Fruit fly (Drosophila melanogaster): Measurements from ENCODE around the gene CG9331.

Gene CG9331

DNA sequence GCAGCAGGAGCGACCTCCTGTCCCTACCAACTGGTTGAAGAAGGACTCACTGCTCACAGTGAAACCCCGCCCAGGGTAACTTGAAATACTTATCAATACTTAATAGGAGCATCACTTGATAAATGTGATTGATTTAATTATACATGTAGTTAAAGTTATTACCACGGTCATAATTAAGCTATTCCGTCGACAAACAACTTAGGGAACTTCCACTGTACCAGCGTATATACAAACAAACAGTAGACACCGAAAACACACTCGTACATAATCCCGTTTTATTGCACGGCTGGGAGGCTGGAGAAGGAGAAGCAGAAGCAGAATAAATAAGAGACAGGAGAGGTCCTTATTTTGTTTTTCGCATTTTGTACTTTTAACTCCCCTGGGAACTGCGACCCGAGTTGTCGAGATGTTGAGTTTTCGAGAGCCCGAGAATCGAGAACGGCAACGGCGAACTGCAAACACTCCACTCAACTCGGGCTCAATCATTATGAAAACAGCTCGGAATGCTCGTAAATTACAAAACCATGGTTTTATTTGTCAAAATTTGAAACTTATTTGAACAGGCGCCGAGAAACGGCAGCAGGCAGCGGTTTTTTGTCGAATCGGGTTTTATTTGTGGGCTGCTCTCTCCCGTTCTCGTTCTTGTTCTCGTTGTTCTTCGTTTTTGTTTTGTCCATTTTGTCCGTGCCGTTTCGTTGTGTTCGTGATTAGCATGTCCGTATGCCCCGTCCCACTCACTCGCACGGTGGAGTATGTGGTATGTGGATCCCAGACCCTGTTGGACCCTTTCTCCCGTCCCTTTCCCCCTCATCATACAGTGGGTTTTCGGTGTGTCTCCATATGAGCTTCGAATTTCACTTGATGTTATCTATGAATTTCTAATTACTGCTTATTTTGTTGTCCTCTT, 22.4 kb upstream of the CG9331 start (continued):
- TF ChIP-seq CG7745 (tag; optimal IDR thresholded peaks at IDR 0.05) (no peak), jing (GFP tag; optimal IDR thresholded peaks at IDR 0.05) (peak; percentile 61), sna (GFP tag; IDR thresholded peaks at IDR 0.05; ENCODE audit: partially characterized antibody) (no peak), peb (GFP tag; IDR thresholded peaks at IDR 0.05) (0 out of 2 replicates have a peak, but pooled peaks have one; percentile 18), cato (GFP tag; optimal IDR thresholded peaks at IDR 0.05; ENCODE audit: borderline replicate concordance) (no peak), CG3065 (GFP tag; optimal IDR thresholded peaks at IDR 0.05) (no peak), fd102C (GFP tag; optimal IDR thresholded peaks at IDR 0.05) (peak; percentile 45), Ptx1 (GFP tag; IDR thresholded peaks at IDR 0.05) (peak; percentile 73), sc (optimal IDR thresholded peaks at IDR 0.05) (no peak), sc (GFP tag; optimal IDR thresholded peaks at IDR 0.05) (no peak), Fer3 (tag; optimal IDR thresholded peaks at IDR 0.05) (peak; percentile 82), CG4424 (GFP tag; optimal IDR thresholded peaks at IDR 0.05) (peak; percentile 64), Atf6 (GFP tag; IDR thresholded peaks at IDR 0.05) (peak; percentile 83), CG14050 (GFP tag; IDR thresholded peaks at IDR 0.05) (peak; percentile 63), jigr1 (GFP tag; IDR thresholded peaks at IDR 0.05) (no peak), CG34224 (GFP tag; IDR thresholded peaks at IDR 0.05; ENCODE audit: partially characterized antibody) (peak; percentile 8; the same call in 1 of the 3 replicates), ssp (GFP tag; IDR thresholded peaks at IDR 0.05) (peak; percentile 58; the same call in 1 of the 2 replicates), CG12155 (GFP tag; optimal IDR thresholded peaks at IDR 0.05) (peak; percentile 78), luna (GFP tag; optimal IDR thresholded peaks at IDR 0.05) (peak; percentile 62), ara (GFP tag; IDR thresholded peaks at IDR 0.05) (peak; percentile 73), Six4 (GFP tag; optimal IDR thresholded peaks at IDR 0.05) (peak; percentile 46), nmo (GFP tag; optimal IDR thresholded peaks at IDR 0.05) (peak; percentile 67), MTF-1 (GFP tag; optimal IDR thresholded peaks at IDR 0.05; ENCODE audit: borderline replicate concordance) (peak; percentile 24), CTCF (GFP tag; optimal IDR thresholded peaks at IDR 0.05) (no peak), amos (GFP tag; IDR thresholded peaks at IDR 0.05; ENCODE audit: partially characterized antibody) (no peak), CG10267 (tag; optimal IDR thresholded peaks at IDR 0.05) (peak; percentile 60), lola (GFP tag; optimal IDR thresholded peaks at IDR 0.05) (peak in 1 of 3 experiments; percentile 59), Poxn (GFP tag; IDR thresholded peaks at IDR 0.05) (peak; percentile 65), CG2889 (GFP tag; IDR thresholded peaks at IDR 0.05) (peak; percentile 64; the same call in 2 of the 3 replicates), fd96Cb (tag; optimal IDR thresholded peaks at IDR 0.05) (peak; percentile 25), Ada2b (GFP tag; IDR thresholded peaks at IDR 0.05) (peak; percentile 72), CG4707 (GFP tag; optimal IDR thresholded peaks at IDR 0.05) (peak; percentile 13), Optix (GFP tag; IDR thresholded peaks at IDR 0.05) (peak; percentile 68), Sry-β (GFP tag; optimal IDR thresholded peaks at IDR 0.05) (no peak), psq (GFP tag; optimal IDR thresholded peaks at IDR 0.05) (peak; percentile 73), CG17385 (GFP tag; optimal IDR thresholded peaks at IDR 0.05) (peak; percentile 65), CG2116 (GFP tag; optimal IDR thresholded peaks at IDR 0.05) (peak; percentile 26), scrt (GFP tag; optimal IDR thresholded peaks at IDR 0.05) (peak; percentile 76), CG18262 (tag; optimal IDR thresholded peaks at IDR 0.05) (peak; percentile 58), CG2120 (GFP tag; optimal IDR thresholded peaks at IDR 0.05) (peak; percentile 94), Doc3 (GFP tag; IDR thresholded peaks at IDR 0.05; ENCODE audit: partially characterized antibody) (no peak), cwo (GFP tag; optimal IDR thresholded peaks at IDR 0.05) (peak; percentile 83), CG17186 (GFP tag; optimal IDR thresholded peaks at IDR 0.05) (no peak), CG31388 (GFP tag; optimal IDR thresholded peaks at IDR 0.05) (no peak), CG8359 (GFP tag; optimal IDR thresholded peaks at IDR 0.05; ENCODE audit: borderline replicate concordance) (no peak), ATbp (GFP tag; optimal IDR thresholded peaks at IDR 0.05) (peak; percentile 52), Adf1 (GFP tag; IDR thresholded peaks at IDR 0.05) (no peak), croc (GFP tag; conservative IDR thresholded peaks at IDR 0.05) (peak; percentile 53)

Measured in whole organism, embryonic.